Worm (Caenorhabditis elegans): ENCODE data around the gene Y57E12AL.6.

DNA sequence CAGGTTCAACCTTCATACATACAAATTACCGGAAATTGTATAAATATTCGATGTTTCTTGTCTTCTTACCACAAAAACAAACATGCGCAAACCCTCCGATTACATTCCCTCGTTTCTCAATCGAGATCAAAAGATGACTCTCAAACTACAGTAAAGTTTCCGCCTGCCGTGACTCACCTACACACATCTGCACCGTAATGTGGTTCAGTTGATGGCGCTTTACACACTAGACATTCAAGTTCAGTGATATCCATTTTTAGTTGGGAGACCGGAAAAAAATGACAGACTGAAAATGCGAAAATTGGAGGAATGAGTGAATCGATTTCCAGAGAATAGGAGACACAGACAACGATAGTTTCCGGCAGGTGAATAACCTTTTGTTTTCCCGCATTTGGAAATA lies 31.0 kb upstream of the Y57E12AL.6 start, which contains the start of gene nhr-286:
- TF ChIP-seq pes-1 (GFP tag; IDR thresholded peaks at IDR 0.05) (no peak), ceh-13 (GFP tag; optimal IDR thresholded peaks at IDR 0.05) (no peak), flt-1 (GFP tag; IDR thresholded peaks at IDR 0.05) (no peak), ama-1 (optimal IDR thresholded peaks at IDR 0.05) (no peak), hmbx-1 (tag; optimal IDR thresholded peaks at IDR 0.05) (no peak), hnd-1 (tag; optimal IDR thresholded peaks at IDR 0.05) (no peak), tra-4 (tag; optimal IDR thresholded peaks at IDR 0.05) (no peak), sea-1 (GFP tag; conservative IDR thresholded peaks at IDR 0.05) (no peak), ceh-36 (tag; optimal IDR thresholded peaks at IDR 0.05) (no peak), aly-1 (tag; optimal IDR thresholded peaks at IDR 0.05) (no peak), B0310.2 (tag; optimal IDR thresholded peaks at IDR 0.05) (no peak), tbx-11 (GFP tag; IDR thresholded peaks at IDR 0.05) (no peak), scrt-1 (GFP tag; IDR thresholded peaks at IDR 0.05) (no peak), tbx-37 (GFP tag; conservative IDR thresholded peaks at IDR 0.05) (no peak)
